Worm (Caenorhabditis elegans) whole organism, early embryonic: ENCODE measurements around the gene Y67H2A.7.

ENCODE experiments used
- B0310.2 ChIP-seq: sonication (generic microtip); optimal IDR thresholded peaks from 2 replicates; lab custom pipeline; 2016; ENCODE audit warnings: mild to moderate bottlenecking, missing genetic modification characterization, missing compliant biosample characterization
- ama-1 ChIP-seq: fragments of 150-350 bp; optimal IDR thresholded peaks from 2 replicates; lab custom pipeline; 2014
- ceh-36 ChIP-seq: sonication (generic microtip); optimal IDR thresholded peaks from 2 replicates; lab custom pipeline; 2016; ENCODE audit warnings: missing genetic modification characterization, inconsistent platforms, missing compliant biosample characterization
- flt-1 ChIP-seq: fragments of 200-800 bp; sonication (Bioruptor generic); IDR thresholded peaks from 2 replicates; pipeline ENCODE4 v1.3.6; 2022; ENCODE audit warnings: missing genetic modification characterization, missing compliant biosample characterization
- hnd-1 ChIP-seq: sonication (generic microtip); optimal IDR thresholded peaks from 2 replicates; lab custom pipeline; 2016; ENCODE audit warnings: missing genetic modification characterization, missing compliant biosample characterization
- pes-1 ChIP-seq: fragments of 200-800 bp; sonication (Bioruptor generic); IDR thresholded peaks from 2 replicates; pipeline ENCODE4 v1.3.6; 2022; ENCODE audit warnings: missing genetic modification reagents, missing genetic modification characterization, missing compliant biosample characterization

DNA sequence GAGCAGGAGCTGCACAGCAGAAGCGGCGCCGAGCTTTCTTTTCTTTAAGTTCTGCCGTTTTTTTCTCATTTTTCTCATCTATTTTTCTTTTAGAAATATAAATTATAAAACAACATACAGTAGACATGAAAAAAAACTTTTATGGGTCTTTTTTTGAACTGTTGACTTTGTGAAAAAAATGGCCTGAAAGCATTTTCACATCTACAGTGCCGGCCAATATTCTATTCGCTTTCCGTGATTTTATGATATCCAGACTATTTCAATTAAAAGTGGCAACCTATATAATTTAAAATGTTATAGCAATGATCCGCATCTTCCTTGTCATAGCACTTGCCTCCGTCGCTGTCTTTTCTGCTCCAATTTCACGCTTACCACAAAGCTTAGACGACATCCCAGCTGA, 24.5 kb downstream of the Y67H2A.7 start, which contains the start of gene far-6:
- TF ChIP-seq ceh-36: no peak
- no peak for TF ChIP-seq ama-1 (lab: Kevin White, UChicago)
- no peak for TF ChIP-seq flt-1
- TF ChIP-seq pes-1 (GFP tag; lab: Robert Waterston, UW): no peak
- no peak for TF ChIP-seq hnd-1
- TF ChIP-seq B0310.2 (tag; lab: Kevin White, UChicago): no peak
